Worm (Caenorhabditis elegans): ENCODE results near the gene srlf-26.

Gene srlf-26

DNA sequence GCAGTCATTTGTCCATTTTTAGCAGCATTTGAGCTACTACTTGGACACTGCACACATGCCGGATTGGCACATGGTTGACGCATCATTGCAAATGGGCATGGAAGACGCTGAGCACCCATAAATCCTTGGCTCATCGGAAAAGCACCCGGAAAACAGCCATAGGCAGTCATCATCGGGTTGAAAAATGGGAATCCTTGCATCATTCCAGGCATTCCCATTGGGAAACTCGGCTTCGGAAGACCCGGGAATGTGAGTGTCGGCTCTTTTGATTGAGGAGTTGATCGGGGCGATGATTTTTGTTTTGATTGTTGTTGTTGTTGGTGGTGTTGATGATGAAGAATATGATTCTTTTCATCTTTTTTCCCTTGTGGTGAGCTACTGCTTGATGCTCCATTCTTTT is 23.9 kb downstream of the srlf-26 start (continued):
- TF ChIP-seq nfya-2 (GFP tag; IDR thresholded peaks at IDR 0.05): no peak
- TF ChIP-seq Y53F4B.3 (GFP tag; IDR thresholded peaks at IDR 0.05): no peak
- no peak for TF ChIP-seq ceh-79 (tag; optimal IDR thresholded peaks at IDR 0.05)
- no peak for TF ChIP-seq Y79H2A.3 (GFP tag; conservative IDR thresholded peaks at IDR 0.05)
- no peak for TF ChIP-seq egl-18 (GFP tag; IDR thresholded peaks at IDR 0.05)

DNA sequence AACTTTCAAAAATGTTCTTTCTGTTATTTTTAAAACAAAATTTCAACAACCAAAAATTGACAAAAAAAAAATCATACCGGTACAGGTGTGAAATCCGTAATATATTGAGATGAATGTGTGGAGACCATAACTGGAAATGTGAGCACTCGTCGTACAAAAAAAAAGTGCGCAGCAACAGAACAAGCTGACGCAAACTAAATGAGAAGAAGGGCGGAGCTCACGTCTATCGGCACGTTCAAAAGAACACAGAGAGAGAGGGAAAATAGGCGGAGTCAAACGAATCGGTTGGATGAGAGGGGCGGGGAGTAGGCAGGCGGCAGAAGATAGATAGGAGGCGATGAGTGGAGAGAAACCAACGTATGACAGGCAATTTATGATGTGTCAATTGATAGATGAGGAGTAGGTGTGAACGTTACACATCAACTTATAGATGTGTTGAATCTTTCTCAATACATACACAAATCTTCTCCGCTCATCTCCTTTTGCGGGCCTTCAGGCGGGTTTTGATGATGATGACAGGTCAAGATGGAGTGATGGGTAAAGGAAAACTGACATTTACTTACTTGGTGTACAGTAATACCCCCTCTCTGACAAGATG is 25.2 kb downstream of the srlf-26 start, which contains the start of gene tlp-1:
TSS of gene tlp-1 (minus strand) at position 255 of the 598 bp plus-strand sequence.
- peak; percentile 94 for TF ChIP-seq unc-62 (GFP tag; optimal IDR thresholded peaks at IDR 0.05)
- TF ChIP-seq lir-1 (GFP tag; conservative IDR thresholded peaks at IDR 0.05): no peak

DNA sequence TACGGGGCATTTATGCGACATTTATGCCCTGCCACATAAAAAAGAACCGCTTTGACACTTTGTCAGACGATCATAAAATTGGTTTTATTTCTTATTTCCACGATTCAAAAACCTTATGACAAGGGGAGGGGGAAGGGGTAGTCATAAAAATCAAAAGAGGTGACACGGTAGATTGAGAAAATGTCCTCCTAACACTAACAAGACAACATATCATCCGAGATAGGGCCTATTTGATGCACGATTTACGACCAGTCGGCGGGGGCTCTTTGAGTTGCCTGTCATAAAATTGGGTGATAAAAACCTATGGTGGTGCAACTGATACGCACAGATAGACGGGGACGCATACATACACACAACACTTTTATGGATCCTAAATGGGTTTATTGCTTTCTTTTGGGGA is 29.1 kb downstream of the srlf-26 start:
- TF ChIP-seq nhr-80 (tag; optimal IDR thresholded peaks at IDR 0.05): peak; percentile 78
- peak; percentile 45 to 46 for TF ChIP-seq let-607 (tag; optimal IDR thresholded peaks at IDR 0.05)
- peak; percentile 68 for TF ChIP-seq unc-62 (GFP tag; optimal IDR thresholded peaks at IDR 0.05)
- TF ChIP-seq B0261.1 (tag; optimal IDR thresholded peaks at IDR 0.05): no peak
- TF ChIP-seq snpc-1.1 (tag; optimal IDR thresholded peaks at IDR 0.05; ENCODE audit: insufficient read depth): no peak
- no peak for TF ChIP-seq madf-6 (GFP tag; IDR thresholded peaks at IDR 0.05)

DNA sequence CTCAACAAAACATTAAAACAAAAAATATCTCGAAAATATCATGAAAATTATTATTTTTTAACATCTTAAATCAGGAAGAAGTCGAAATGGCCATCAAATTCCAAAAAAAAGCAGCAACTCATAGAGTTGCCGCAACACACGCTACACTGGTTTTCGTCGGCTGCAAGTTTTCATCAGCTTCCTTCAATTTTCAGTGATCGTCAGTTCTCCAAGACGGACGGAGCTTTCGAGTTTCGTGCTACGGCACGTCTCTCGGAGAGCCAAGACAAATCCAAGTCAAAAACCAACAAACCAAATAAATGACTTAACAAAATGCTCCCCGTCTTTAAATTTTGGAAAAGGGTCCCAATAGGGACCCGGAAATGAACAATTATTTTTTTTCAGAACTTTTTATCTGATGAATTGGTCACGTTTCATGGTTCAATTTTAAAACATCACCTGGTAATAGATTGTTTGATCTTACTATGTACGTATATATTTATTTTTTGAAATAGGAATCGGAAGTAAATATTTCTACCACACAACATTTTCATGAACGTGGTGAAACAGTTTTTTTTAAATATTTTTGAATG is 30.4 kb downstream of the srlf-26 start:
- TF ChIP-seq attf-6 (GFP tag; IDR thresholded peaks at IDR 0.05): peak; percentile 97
- TF ChIP-seq snpc-3.4 (tag; optimal IDR thresholded peaks at IDR 0.05): peak; percentile 11
- peak; percentile 64 for TF ChIP-seq snpc-1.1 (tag; optimal IDR thresholded peaks at IDR 0.05; ENCODE audit: insufficient read depth)
- no peak for TF ChIP-seq lir-1 (GFP tag; conservative IDR thresholded peaks at IDR 0.05)
- TF ChIP-seq madf-3 (GFP tag; IDR thresholded peaks at IDR 0.05): no peak
- no peak for TF ChIP-seq T26A5.8 (tag; optimal IDR thresholded peaks at IDR 0.05)
- peak; percentile 82 for TF ChIP-seq snpc-4 (GFP tag; optimal IDR thresholded peaks at IDR 0.05)
- peak; percentile 83 to 96 (median 95) for TF ChIP-seq snpc-4 (tag; optimal IDR thresholded peaks at IDR 0.05)
- peak; percentile 57 for TF ChIP-seq madf-6 (GFP tag; IDR thresholded peaks at IDR 0.05)
- no peak for TF ChIP-seq pha-4 (tag; optimal IDR thresholded peaks at IDR 0.05)
- no peak for TF ChIP-seq dpl-1 (GFP tag; optimal IDR thresholded peaks at IDR 0.05)
- TF ChIP-seq D2030.7 (GFP tag; IDR thresholded peaks at IDR 0.05): peak; percentile 18; the same call in 1 of the 2 replicates
- TF ChIP-seq hmg-1.2 (GFP tag; IDR thresholded peaks at IDR 0.05): peak; percentile 60
- TF ChIP-seq F49E8.2 (tag; optimal IDR thresholded peaks at IDR 0.05; ENCODE audit: insufficient read depth): peak; percentile 46
- no peak for TF ChIP-seq lag-1 (GFP tag; IDR thresholded peaks at IDR 0.05)
- peak; percentile 68 for TF ChIP-seq tbp1 (GFP tag; optimal IDR thresholded peaks at IDR 0.05)

DNA sequence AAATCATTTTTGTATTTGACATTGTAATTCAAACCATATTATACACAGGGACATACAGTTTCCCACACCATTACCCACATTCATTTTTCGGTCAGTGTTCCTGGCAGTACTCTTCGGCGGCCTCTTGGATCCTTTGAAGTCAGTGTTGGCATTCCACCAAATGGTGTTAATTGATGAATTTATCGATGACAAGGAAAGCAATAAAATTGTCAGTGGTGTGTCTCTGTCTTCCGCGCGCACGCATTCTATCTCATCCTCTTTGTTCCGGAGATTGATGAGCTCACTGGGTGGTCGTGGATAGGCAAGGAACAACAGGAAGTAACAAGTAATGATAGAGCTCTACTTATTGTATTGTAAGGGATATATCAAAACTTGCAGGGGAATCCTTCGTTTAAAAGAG is 31.6 kb downstream of the srlf-26 start:
- TF ChIP-seq mxl-1 (tag; optimal IDR thresholded peaks at IDR 0.05) (no peak), Y79H2A.3 (GFP tag; conservative IDR thresholded peaks at IDR 0.05) (no peak), dox-1 (GFP tag; IDR thresholded peaks at IDR 0.05) (no peak), bed-2 (GFP tag; IDR thresholded peaks at IDR 0.05) (no peak), mcd-1 (GFP tag; IDR thresholded peaks at IDR 0.05) (no peak), sptf-2 (GFP tag; optimal IDR thresholded peaks at IDR 0.05) (no peak), F57C9.4 (tag; optimal IDR thresholded peaks at IDR 0.05) (no peak), F22D6.2 (tag; optimal IDR thresholded peaks at IDR 0.05) (no peak), F49E8.2 (tag; optimal IDR thresholded peaks at IDR 0.05; ENCODE audit: insufficient read depth) (no peak), atf-7 (tag; optimal IDR thresholded peaks at IDR 0.05) (no peak), tlf-1 (GFP tag; optimal IDR thresholded peaks at IDR 0.05) (no peak), chd-7 (tag; optimal IDR thresholded peaks at IDR 0.05) (no peak), ama-1 (optimal IDR thresholded peaks at IDR 0.05) (no peak), ama-1 (GFP tag; optimal IDR thresholded peaks at IDR 0.05) (no peak), dpl-1 (GFP tag; optimal IDR thresholded peaks at IDR 0.05) (no peak), aptf-2 (GFP tag; conservative IDR thresholded peaks at IDR 0.05) (no peak), ztf-3 (GFP tag; optimal IDR thresholded peaks at IDR 0.05) (no peak)
